Fruit fly (Drosophila melanogaster) whole organism, embryonic: ENCODE measurements around the gene fzy.

Experiments
- Awh ChIP-seq: fragments of 200-800 bp; sonication (Bioruptor generic); IDR thresholded peaks from 2 replicates; pipeline ENCODE4, ENCODE4 v1.3.6; 2022; ENCODE audit warnings: missing biosample characterization, missing genetic modification characterization
- B-H2 ChIP-seq: fragments of 200-800 bp; sonication (Bioruptor generic); optimal IDR thresholded peaks from 2 replicates; lab custom pipeline; 2018; ENCODE audit warnings: missing biosample characterization, mild to moderate bottlenecking, missing genetic modification characterization
- Bgb ChIP-seq: fragments of 200-800 bp; sonication (Bioruptor generic); IDR thresholded peaks from 2 replicates; pipeline ENCODE4 v1.3.6; 2022; ENCODE audit warnings: missing biosample characterization, missing genetic modification characterization; ENCODE audit not compliant: partially characterized antibody
- CG10147 ChIP-seq: fragments of 200-800 bp; sonication (Bioruptor generic); optimal IDR thresholded peaks from 2 replicates; lab custom pipeline; 2019; ENCODE audit warnings: missing biosample characterization, mild to moderate bottlenecking, missing genetic modification characterization, moderate library complexity
- CG10267 ChIP-seq: fragments of 200-800 bp; sonication (Bioruptor generic); optimal IDR thresholded peaks from 2 replicates; lab custom pipeline; 2018; ENCODE audit warnings: missing biosample characterization, mild to moderate bottlenecking, missing genetic modification characterization, moderate library complexity
- CG10321 ChIP-seq: fragments of 200-800 bp; sonication (Bioruptor generic); IDR thresholded peaks from 2 replicates; pipeline ENCODE4 v1.3.6; 2022; ENCODE audit warnings: missing biosample characterization, missing genetic modification characterization
- CG10543 ChIP-seq: fragments of 200-800 bp; sonication (Bioruptor generic); optimal IDR thresholded peaks from 3 replicates; lab custom pipeline; 2017; ENCODE audit warnings: missing biosample characterization, mild to moderate bottlenecking, missing genetic modification characterization, moderate library complexity
- CG11093 ChIP-seq: fragments of 200-800 bp; sonication (Bioruptor generic); IDR thresholded peaks from 3 replicates; pipeline ENCODE4 v1.3.6; 2022; ENCODE audit warnings: missing biosample characterization, missing genetic modification characterization
- CG13894 ChIP-seq: fragments of 200-800 bp; sonication (Bioruptor generic); optimal IDR thresholded peaks from 3 replicates; lab custom pipeline; 2018; ENCODE audit warnings: missing biosample characterization, mild to moderate bottlenecking, missing genetic modification characterization, moderate library complexity
- CG14014 ChIP-seq: fragments of 200-800 bp; sonication (Bioruptor generic); IDR thresholded peaks from 2 replicates; pipeline ENCODE4 v1.3.6; 2022; ENCODE audit warnings: missing biosample characterization, missing genetic modification characterization
- CG14441 ChIP-seq: fragments of 200-800 bp; sonication (Bioruptor generic); IDR thresholded peaks from 2 replicates; pipeline ENCODE4 v1.3.6; 2022; ENCODE audit warnings: missing biosample characterization, missing genetic modification characterization
- CG15073 ChIP-seq: fragments of 200-800 bp; sonication (Bioruptor generic); optimal IDR thresholded peaks from 2 replicates; lab custom pipeline; 2016; ENCODE audit warnings: missing biosample characterization, missing genetic modification characterization
- CG15514 ChIP-seq: fragments of 200-800 bp; sonication (Bioruptor generic); optimal IDR thresholded peaks from 3 replicates; lab custom pipeline; 2017; ENCODE audit warnings: missing biosample characterization, missing genetic modification characterization, mild to moderate bottlenecking, moderate library complexity, missing genetic modification reagents
- CG15601 ChIP-seq: fragments of 200-800 bp; sonication (Bioruptor generic); optimal IDR thresholded peaks from 3 replicates; lab custom pipeline; 2019; ENCODE audit warnings: missing biosample characterization, mild to moderate bottlenecking, missing genetic modification characterization, moderate library complexity
- CG15696 ChIP-seq: fragments of 200-800 bp; sonication (Bioruptor generic); optimal IDR thresholded peaks from 2 replicates; lab custom pipeline; 2019; ENCODE audit warnings: missing biosample characterization, mild to moderate bottlenecking, missing genetic modification characterization, moderate library complexity
- CG1832 ChIP-seq: fragments of 200-800 bp; sonication (Bioruptor generic); optimal IDR thresholded peaks from 2 replicates; lab custom pipeline; 2017; ENCODE audit warnings: missing biosample characterization, mild to moderate bottlenecking, missing genetic modification characterization, inconsistent platforms
- CG3065 ChIP-seq: fragments of 200-800 bp; sonication (Bioruptor generic); optimal IDR thresholded peaks from 2 replicates; lab custom pipeline; 2016; ENCODE audit warnings: missing biosample characterization, missing genetic modification characterization
- CG4282 ChIP-seq: fragments of 200-800 bp; sonication (Bioruptor generic); optimal IDR thresholded peaks from 2 replicates; lab custom pipeline; 2016; ENCODE audit warnings: missing biosample characterization, missing genetic modification characterization
- CG6654 ChIP-seq: fragments of 200-800 bp; sonication (Bioruptor generic); optimal IDR thresholded peaks from 2 replicates; lab custom pipeline; 2017; ENCODE audit warnings: missing biosample characterization, mild to moderate bottlenecking, missing genetic modification characterization
- CG6683 ChIP-seq: fragments of 200-800 bp; sonication (Bioruptor generic); optimal IDR thresholded peaks from 2 replicates; lab custom pipeline; 2017; ENCODE audit warnings: missing biosample characterization, mild to moderate bottlenecking, missing genetic modification characterization, missing genetic modification reagents
- CG6689 ChIP-seq: fragments of 200-800 bp; sonication (Bioruptor generic); IDR thresholded peaks from 2 replicates; pipeline ENCODE4 v1.3.6; 2022; ENCODE audit warnings: missing biosample characterization, missing genetic modification characterization
- CG8290 ChIP-seq, 3 experiments: fragments of 200-800 bp; sonication (Bioruptor generic); optimal IDR thresholded peaks; 2 replicates each; lab custom pipeline; 2016 to 2019; ENCODE audit warnings: missing biosample characterization in 3 of 3, missing genetic modification characterization in 3 of 3, mild to moderate bottlenecking in 2 of 3, moderate library complexity in 1 of 3
- Dbx ChIP-seq: fragments of 200-800 bp; sonication (Bioruptor generic); IDR thresholded peaks from 3 replicates; pipeline ENCODE4 v1.3.6; 2022; ENCODE audit warnings: missing biosample characterization, missing genetic modification characterization
- E2f2 ChIP-seq: fragments of 200-800 bp; sonication (Bioruptor generic); IDR thresholded peaks from 2 replicates; pipeline ENCODE4 v1.3.6; 2022; ENCODE audit warnings: missing biosample characterization, missing genetic modification characterization
- Eip74EF ChIP-seq, 2 experiments: fragments of 200-800 bp in 1 of 2; fragments of >200 bp in 1 of 2; sonication (Bioruptor generic) in 1 of 2; optimal IDR thresholded peaks; 2 replicates each; lab custom pipeline; 2017 to 2019; ENCODE audit warnings: missing biosample characterization in 2 of 2, missing genetic modification characterization in 2 of 2, mild to moderate bottlenecking in 1 of 2, moderate library complexity in 1 of 2
- H15 ChIP-seq: fragments of 200-800 bp; sonication (Bioruptor generic); IDR thresholded peaks from 3 replicates; pipeline ENCODE4 v1.3.6; 2022; ENCODE audit warnings: missing biosample characterization, missing genetic modification characterization
- HLH3B ChIP-seq: fragments of 200-800 bp; sonication (Bioruptor generic); IDR thresholded peaks from 2 replicates; pipeline ENCODE4 v1.3.6; 2022; ENCODE audit warnings: missing biosample characterization, missing genetic modification characterization
- HmgD ChIP-seq: fragments of 200-800 bp; sonication (Bioruptor generic); optimal IDR thresholded peaks from 3 replicates; lab custom pipeline; 2016; ENCODE audit warnings: missing biosample characterization, missing genetic modification characterization
- Mes4 ChIP-seq: fragments of 200-800 bp; sonication (Bioruptor generic); optimal IDR thresholded peaks from 2 replicates; lab custom pipeline; 2016; ENCODE audit warnings: missing biosample characterization, missing genetic modification characterization
- Mrtf ChIP-seq: fragments of 200-800 bp; sonication (Bioruptor generic); IDR thresholded peaks from 3 replicates; pipeline ENCODE4 v1.3.6; 2022; ENCODE audit warnings: missing biosample characterization, missing genetic modification characterization
- Myb ChIP-seq: fragments of 200-800 bp; sonication (Bioruptor generic); optimal IDR thresholded peaks from 2 replicates; lab custom pipeline; 2016; ENCODE audit warnings: missing biosample characterization, missing genetic modification characterization
- Six4 ChIP-seq: fragments of 200-800 bp; sonication (Bioruptor generic); optimal IDR thresholded peaks from 2 replicates; lab custom pipeline; 2016; ENCODE audit warnings: missing biosample characterization, missing genetic modification characterization
- bsh ChIP-seq, 2 experiments: fragments of 200-800 bp; sonication (Bioruptor generic); optimal IDR thresholded peaks; 2 replicates each; lab custom pipeline; 2017 to 2018; ENCODE audit warnings: mild to moderate bottlenecking in 2 of 2, missing biosample characterization in 2 of 2, missing genetic modification characterization in 2 of 2, moderate library complexity in 1 of 2
- cato ChIP-seq: fragments of 200-800 bp; sonication (Bioruptor generic); optimal IDR thresholded peaks from 2 replicates; lab custom pipeline; 2016; ENCODE audit warnings: missing biosample characterization, missing genetic modification characterization, borderline replicate concordance
- dpn ChIP-seq, 2 experiments: fragments of 200-800 bp; sonication (Bioruptor generic); optimal IDR thresholded peaks; 3 replicates each; lab custom pipeline; 2016; ENCODE audit warnings: missing biosample characterization in 2 of 2, missing genetic modification characterization in 2 of 2
- gem ChIP-seq: fragments of 200-800 bp; sonication (Bioruptor generic); optimal IDR thresholded peaks from 2 replicates; lab custom pipeline; 2019; ENCODE audit warnings: missing biosample characterization, mild to moderate bottlenecking, missing genetic modification characterization, moderate library complexity
- insv ChIP-seq, 2 experiments: fragments of 200-800 bp; sonication (Bioruptor generic); optimal IDR thresholded peaks; 3 replicates each; lab custom pipeline; 2016 to 2018; ENCODE audit warnings: missing biosample characterization in 2 of 2, missing genetic modification characterization in 2 of 2
- kay ChIP-seq: fragments of 200-800 bp; sonication (Bioruptor generic); optimal IDR thresholded peaks from 2 replicates; lab custom pipeline; 2016; ENCODE audit warnings: missing biosample characterization, missing genetic modification characterization
- ken ChIP-seq: fragments of 200-800 bp; sonication (Bioruptor generic); IDR thresholded peaks from 3 replicates; pipeline ENCODE4 v1.3.6; 2022; ENCODE audit warnings: missing biosample characterization, missing genetic modification characterization
- lbe ChIP-seq: fragments of 200-800 bp; sonication (Bioruptor generic); optimal IDR thresholded peaks from 2 replicates; lab custom pipeline; 2016; ENCODE audit warnings: missing biosample characterization, mild to moderate bottlenecking, missing genetic modification characterization
- nmo ChIP-seq: fragments of 200-800 bp; sonication (Bioruptor generic); optimal IDR thresholded peaks from 2 replicates; lab custom pipeline; 2018; ENCODE audit warnings: missing biosample characterization, mild to moderate bottlenecking, missing genetic modification characterization, moderate library complexity
- oc ChIP-seq: fragments of 200-800 bp; sonication (Bioruptor generic); optimal IDR thresholded peaks from 2 replicates; lab custom pipeline; 2018; ENCODE audit warnings: missing biosample characterization, mild to moderate bottlenecking, missing genetic modification characterization, moderate library complexity
- sob ChIP-seq: fragments of 200-800 bp; sonication (Bioruptor generic); IDR thresholded peaks from 2 replicates; pipeline ENCODE4 v1.3.6; 2022; ENCODE audit warnings: missing biosample characterization, missing genetic modification characterization
- tgo ChIP-seq: fragments of 200-800 bp; sonication (Bioruptor generic); IDR thresholded peaks from 3 replicates; pipeline ENCODE4 v1.3.6; 2022; ENCODE audit warnings: missing biosample characterization, missing genetic modification characterization
- tna ChIP-seq: fragments of 200-800 bp; sonication (Bioruptor generic); IDR thresholded peaks from 2 replicates; pipeline ENCODE4 v1.3.6; 2022; ENCODE audit warnings: missing biosample characterization, missing genetic modification characterization; ENCODE audit not compliant: partially characterized antibody
- tup ChIP-seq: fragments of 200-800 bp; sonication (Bioruptor generic); optimal IDR thresholded peaks from 2 replicates; lab custom pipeline; 2016; ENCODE audit warnings: missing biosample characterization, mild to moderate bottlenecking, missing genetic modification characterization, moderate library complexity
- usp ChIP-seq: fragments of >200 bp; optimal IDR thresholded peaks from 2 replicates; lab custom pipeline; 2017; ENCODE audit warnings: missing biosample characterization, missing genetic modification characterization
- wek ChIP-seq: fragments of 200-800 bp; sonication (Bioruptor generic); optimal IDR thresholded peaks from 3 replicates; lab custom pipeline; 2018; ENCODE audit warnings: missing biosample characterization, mild to moderate bottlenecking, missing genetic modification characterization, moderate library complexity

The fzy gene

DNA sequence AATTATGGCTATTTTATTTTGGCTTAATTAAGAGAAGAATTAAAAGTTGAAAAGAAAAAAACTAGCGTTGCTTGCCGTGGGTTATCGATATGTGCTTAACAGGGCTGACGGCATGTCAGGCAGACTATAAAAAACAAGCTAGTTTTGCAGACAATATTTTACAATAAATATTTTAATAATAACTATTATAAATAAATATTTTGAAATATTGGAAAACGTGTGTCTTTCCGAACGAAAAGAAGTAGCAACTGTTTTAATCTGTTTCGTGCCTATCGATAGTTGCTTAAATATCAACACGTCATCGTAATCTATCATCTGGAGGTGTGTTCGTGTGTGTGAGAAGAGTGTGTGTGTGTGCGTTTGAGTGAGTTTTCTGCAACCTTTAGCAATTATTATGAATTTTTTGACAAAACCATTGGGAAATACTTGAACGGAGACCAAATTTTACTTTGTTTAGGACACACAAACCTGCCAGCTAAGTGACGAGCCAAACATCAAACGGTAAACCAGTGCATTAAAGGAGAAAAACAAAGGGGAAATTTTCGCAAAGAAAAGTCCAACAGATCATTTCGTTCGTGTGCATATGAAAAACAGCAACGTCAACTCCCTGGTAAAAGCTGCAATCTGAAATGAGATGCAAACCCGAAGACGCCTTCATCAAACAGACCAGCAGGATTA, 3.6 kb upstream of the fzy start, which contains the start of the genes CG5861 and Syx5 (continued):
- TF ChIP-seq CG6683 (GFP tag; lab: Kevin White, UChicago) (no peak), CG6654 (GFP tag; lab: Kevin White, UChicago) (no peak), Awh (no peak), Six4 (peak; percentile 24), CG6689 (peak; percentile 29; the same call in 1 of the 2 replicates), wek (GFP tag; lab: Kevin White, UChicago) (no peak), Eip74EF (GFP tag; optimal IDR thresholded peaks at IDR 0.05; lab: Kevin White, UChicago) (peak in 1 of 2 experiments; percentile 0), gem (tag; lab: Kevin White, UChicago) (peak; percentile 76), CG8290 (GFP tag; optimal IDR thresholded peaks at IDR 0.05; lab: Kevin White, UChicago) (peak; percentile 21), CG8290 (tag; optimal IDR thresholded peaks at IDR 0.05; lab: Kevin White, UChicago) (no peak), CG1832 (GFP tag; lab: Kevin White, UChicago) (no peak), Mrtf (GFP tag; lab: Robert Waterston, UW) (no peak), oc (no peak), tgo (peak; percentile 56; the same call in 2 of the 3 replicates), CG10267 (tag; lab: Kevin White, UChicago) (peak; percentile 75), B-H2 (peak; percentile 76), CG10147 (GFP tag; lab: Kevin White, UChicago) (peak; percentile 80), Dbx (peak; percentile 67; the same call in 2 of the 3 replicates), HmgD (no peak), sob (GFP tag; lab: Robert Waterston, UW) (peak; percentile 68; the same call in 1 of the 2 replicates), CG13894 (tag; lab: Kevin White, UChicago) (no peak), CG15073 (GFP tag; lab: Kevin White, UChicago) (no peak), cato (GFP tag; lab: Kevin White, UChicago) (no peak), kay (GFP tag; lab: Kevin White, UChicago) (peak; percentile 23), HLH3B (GFP tag; lab: Robert Waterston, UW) (peak; percentile 40; the same call in 1 of the 2 replicates), tup (GFP tag; lab: Kevin White, UChicago) (peak; percentile 37), Bgb (GFP tag; lab: Robert Waterston, UW) (peak; percentile 83), dpn (GFP tag; optimal IDR thresholded peaks at IDR 0.05; lab: Kevin White, UChicago) (peak in 1 of 2 experiments; percentile 72), Mes4 (GFP tag; lab: Kevin White, UChicago) (no peak), nmo (peak; percentile 72), H15 (GFP tag; lab: Robert Waterston, UW) (0 out of 3 replicates have a peak, but pooled peaks have one; percentile 48), CG4282 (GFP tag; lab: Kevin White, UChicago) (no peak), usp (no peak), E2f2 (GFP tag; lab: Robert Waterston, UW) (peak; percentile 54), CG11093 (GFP tag; lab: Robert Waterston, UW) (no peak), CG14441 (GFP tag; lab: Robert Waterston, UW) (peak; percentile 58; the same call in 1 of the 2 replicates), Myb (GFP tag; lab: Kevin White, UChicago) (no peak), ken (GFP tag; lab: Robert Waterston, UW) (0 out of 3 replicates have a peak, but pooled peaks have one; percentile 22), CG3065 (GFP tag; lab: Kevin White, UChicago) (no peak), lbe (GFP tag; lab: Kevin White, UChicago) (peak; percentile 82), CG15601 (peak; percentile 69), CG14014 (GFP tag; lab: Robert Waterston, UW) (peak; percentile 16; the same call in 1 of the 2 replicates), CG15696 (tag; lab: Kevin White, UChicago) (peak; percentile 27), tna (peak; percentile 79), CG10543 (GFP tag; lab: Kevin White, UChicago) (peak; percentile 75), bsh (GFP tag; optimal IDR thresholded peaks at IDR 0.05; lab: Kevin White, UChicago) (peak in 1 of 2 experiments; percentile 56), insv (GFP tag; optimal IDR thresholded peaks at IDR 0.05; lab: Kevin White, UChicago) (peak in 1 of 2 experiments; percentile 43), CG15514 (GFP tag; lab: Kevin White, UChicago) (peak; percentile 52), CG10321 (GFP tag; lab: Robert Waterston, UW) (no peak)
